Fruit fly (Drosophila melanogaster): ENCODE data around the gene CG9921.

CG9921 gene

DNA sequence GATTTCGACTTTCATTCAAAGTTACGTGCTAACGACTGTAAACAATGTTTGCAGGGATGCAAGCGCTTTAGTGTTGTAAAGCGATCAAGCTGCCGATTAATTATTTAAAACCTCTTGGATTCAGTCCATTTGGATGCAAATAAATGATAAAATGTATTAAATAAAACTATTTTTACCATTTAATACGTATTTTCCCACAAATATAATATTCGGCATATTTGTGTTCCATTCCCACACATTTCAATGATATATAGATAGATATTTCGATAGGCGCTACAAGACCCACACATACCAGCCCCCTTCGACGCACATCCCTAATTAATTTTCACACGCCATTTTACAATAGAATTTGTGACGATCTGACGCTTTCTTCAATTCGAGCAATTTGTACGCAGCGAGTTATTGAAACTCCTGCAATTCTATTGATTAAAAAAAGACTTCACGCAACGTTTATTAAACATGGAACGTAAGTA, 44.9 kb downstream of the CG9921 start, which contains the start of the genes CG32576 and caz (continued):
- TF ChIP-seq exex (tag; optimal IDR thresholded peaks at IDR 0.05) (peak; percentile 61), pzg (GFP tag; optimal IDR thresholded peaks at IDR 0.05) (peak; percentile 67), CG8944 (GFP tag; optimal IDR thresholded peaks at IDR 0.05) (no peak), Lpt (GFP tag; optimal IDR thresholded peaks at IDR 0.05) (no peak), CG10979 (tag; optimal IDR thresholded peaks at IDR 0.05) (peak; percentile 5), D19B (GFP tag; optimal IDR thresholded peaks at IDR 0.05) (no peak), CG16815 (GFP tag; optimal IDR thresholded peaks at IDR 0.05) (no peak), gro (GFP tag; optimal IDR thresholded peaks at IDR 0.05) (no peak), pb (GFP tag; optimal IDR thresholded peaks at IDR 0.05) (no peak), MBD-R2 (GFP tag; IDR thresholded peaks at IDR 0.05) (peak; percentile 73), C15 (GFP tag; IDR thresholded peaks at IDR 0.05) (no peak), CG13296 (GFP tag; optimal IDR thresholded peaks at IDR 0.05) (no peak), Chrac-16 (GFP tag; optimal IDR thresholded peaks at IDR 0.05) (peak; percentile 7), eyg (GFP tag; optimal IDR thresholded peaks at IDR 0.05) (no peak), Dp (GFP tag; optimal IDR thresholded peaks at IDR 0.05) (peak; percentile 50), Usf (GFP tag; optimal IDR thresholded peaks at IDR 0.05) (no peak), CG3838 (GFP tag; optimal IDR thresholded peaks at IDR 0.05) (no peak), hbn (GFP tag; IDR thresholded peaks at IDR 0.05; ENCODE audit: partially characterized antibody) (peak; percentile 32; the same call in 1 of the 2 replicates), Lhr (GFP tag; optimal IDR thresholded peaks at IDR 0.05) (peak; percentile 9), CG30020 (tag; optimal IDR thresholded peaks at IDR 0.05) (peak; percentile 94), Dek (tag; optimal IDR thresholded peaks at IDR 0.05) (no peak), CG11695 (GFP tag; IDR thresholded peaks at IDR 0.05) (no peak), CG2202 (tag; optimal IDR thresholded peaks at IDR 0.05) (peak; percentile 5), tll (GFP tag; optimal IDR thresholded peaks at IDR 0.05) (peak in 1 of 2 experiments; percentile 11), Sry-δ (GFP tag; optimal IDR thresholded peaks at IDR 0.05) (peak; percentile 81), crp (GFP tag; optimal IDR thresholded peaks at IDR 0.05) (peak; percentile 2 to 88), fru (optimal IDR thresholded peaks at IDR 0.05) (no peak), CG2712 (tag; optimal IDR thresholded peaks at IDR 0.05) (peak; percentile 47), cg (GFP tag; optimal IDR thresholded peaks at IDR 0.05) (peak; percentile 54), tin (GFP tag; optimal IDR thresholded peaks at IDR 0.05) (peak; percentile 22), fd3F (GFP tag; optimal IDR thresholded peaks at IDR 0.05) (peak; percentile 13), amos (GFP tag; IDR thresholded peaks at IDR 0.05; ENCODE audit: partially characterized antibody) (peak; percentile 64), sr (GFP tag; IDR thresholded peaks at IDR 0.05) (no peak), sug (tag; optimal IDR thresholded peaks at IDR 0.05) (peak; percentile 65), twi (tag; optimal IDR thresholded peaks at IDR 0.05) (peak; percentile 22), CG15601 (tag; optimal IDR thresholded peaks at IDR 0.05) (peak; percentile 72), Oaz (GFP tag; IDR thresholded peaks at IDR 0.05) (no peak), ab (GFP tag; optimal IDR thresholded peaks at IDR 0.05) (no peak), CG3995 (GFP tag; optimal IDR thresholded peaks at IDR 0.05) (peak; percentile 28), CG4360 (GFP tag; IDR thresholded peaks at IDR 0.05) (no peak), dpn (GFP tag; optimal IDR thresholded peaks at IDR 0.05) (peak in 1 of 2 experiments; percentile 43), CTCF (GFP tag; optimal IDR thresholded peaks at IDR 0.05) (peak; percentile 47), Poxn (GFP tag; IDR thresholded peaks at IDR 0.05) (no peak), CG13287 (GFP tag; IDR thresholded peaks at IDR 0.05; ENCODE audit: partially characterized antibody) (peak; percentile 72), CG7928 (GFP tag; optimal IDR thresholded peaks at IDR 0.05) (peak; percentile 95), CG4424 (GFP tag; optimal IDR thresholded peaks at IDR 0.05) (peak; percentile 28), ci (GFP tag; IDR thresholded peaks at IDR 0.05) (0 out of 3 replicates have a peak, but pooled peaks have one; percentile 30), CG18011 (GFP tag; optimal IDR thresholded peaks at IDR 0.05) (peak; percentile 40), danr (GFP tag; IDR thresholded peaks at IDR 0.05) (no peak), pita (GFP tag; optimal IDR thresholded peaks at IDR 0.05) (no peak), CG17568 (GFP tag; optimal IDR thresholded peaks at IDR 0.05) (peak; percentile 27)
